Worm (Caenorhabditis elegans) whole organism, young adult: Measurements from ENCODE around the gene klp-12.

Experiments
- B0336.3 ChIP-seq: fragments of 200-800 bp; sonication (Bioruptor generic); IDR thresholded peaks from 2 replicates; pipeline ENCODE4 v1.3.6; 2022; ENCODE audit warnings: missing genetic modification characterization, missing compliant biosample characterization
- C17E4.6 ChIP-seq: fragments of 200-800 bp; sonication (Bioruptor generic); IDR thresholded peaks from 2 replicates; pipeline ENCODE4 v1.3.6; 2022; ENCODE audit warnings: missing genetic modification reagents, missing genetic modification characterization, missing compliant biosample characterization
- F22D6.2 ChIP-seq: sonication (generic microtip); optimal IDR thresholded peaks from 2 replicates; lab custom pipeline; 2016; ENCODE audit warnings: mild to moderate bottlenecking, missing genetic modification characterization, missing compliant biosample characterization
- F23B12.7 ChIP-seq: sonication (generic microtip); optimal IDR thresholded peaks from 2 replicates; lab custom pipeline; 2017; ENCODE audit warnings: missing genetic modification characterization, mild to moderate bottlenecking, missing compliant biosample characterization, antibody characterized with exemption, moderate library complexity; ENCODE audit not compliant: insufficient read depth
- F57C9.4 ChIP-seq: sonication (generic microtip); optimal IDR thresholded peaks from 2 replicates; lab custom pipeline; 2017; ENCODE audit warnings: mild to moderate bottlenecking, missing genetic modification characterization, missing compliant biosample characterization
- T26A5.8 ChIP-seq: sonication (generic microtip); optimal IDR thresholded peaks from 2 replicates; lab custom pipeline; 2016; ENCODE audit warnings: missing genetic modification characterization, missing compliant biosample characterization
- Y53G8AR.9 ChIP-seq: fragments of 200-800 bp; sonication (Bioruptor generic); conservative IDR thresholded peaks from 2 replicates; pipeline ENCODE4 v1.3.6; 2022; ENCODE audit warnings: missing genetic modification reagents, missing genetic modification characterization, missing compliant biosample characterization
- Y95B8A.8 ChIP-seq: fragments of 200-800 bp; sonication (Bioruptor generic); IDR thresholded peaks from 2 replicates; pipeline ENCODE4 v1.3.6; 2022; ENCODE audit warnings: missing genetic modification reagents, missing genetic modification characterization, missing compliant biosample characterization
- aptf-3 ChIP-seq: fragments of 200-800 bp; sonication (Bioruptor generic); IDR thresholded peaks from 2 replicates; pipeline ENCODE4 v1.3.6; 2022; ENCODE audit warnings: missing genetic modification characterization, missing compliant biosample characterization
- atf-7 ChIP-seq: sonication (generic microtip); optimal IDR thresholded peaks from 2 replicates; lab custom pipeline; 2017; ENCODE audit warnings: mild to moderate bottlenecking, missing genetic modification characterization, missing compliant biosample characterization
- bed-2 ChIP-seq: fragments of 200-800 bp; sonication (Bioruptor generic); IDR thresholded peaks from 2 replicates; pipeline ENCODE4 v1.3.6; 2022; ENCODE audit warnings: missing genetic modification reagents, missing genetic modification characterization, missing compliant biosample characterization
- ceh-27 ChIP-seq: fragments of 200-800 bp; sonication (Bioruptor generic); optimal IDR thresholded peaks from 2 replicates; lab custom pipeline; 2018; ENCODE audit warnings: mild to moderate bottlenecking, missing genetic modification characterization, moderate library complexity, missing compliant biosample characterization
- ceh-58 ChIP-seq: fragments of 200-800 bp; sonication (Bioruptor generic); IDR thresholded peaks from 2 replicates; pipeline ENCODE4 v1.3.6; 2022; ENCODE audit warnings: missing genetic modification characterization, missing compliant biosample characterization
- ceh-79 ChIP-seq: sonication (generic microtip); optimal IDR thresholded peaks from 2 replicates; lab custom pipeline; 2017; ENCODE audit warnings: mild to moderate bottlenecking, missing genetic modification characterization, missing compliant biosample characterization
- dpff-1 ChIP-seq: sonication (generic microtip); optimal IDR thresholded peaks from 2 replicates; lab custom pipeline; 2017; ENCODE audit warnings: mild to moderate bottlenecking, missing genetic modification characterization, missing compliant biosample characterization
- egl-18 ChIP-seq: fragments of 200-800 bp; sonication (Bioruptor generic); IDR thresholded peaks from 2 replicates; pipeline ENCODE4 v1.3.6; 2022; ENCODE audit warnings: missing genetic modification reagents, missing genetic modification characterization, missing compliant biosample characterization
- egl-44 ChIP-seq: fragments of 200-800 bp; sonication (Bioruptor generic); IDR thresholded peaks from 2 replicates; pipeline ENCODE4 v1.3.6; 2022; ENCODE audit warnings: missing genetic modification reagents, missing genetic modification characterization, missing compliant biosample characterization
- fkh-3 ChIP-seq: sonication (generic microtip); optimal IDR thresholded peaks from 2 replicates; lab custom pipeline; 2016; ENCODE audit warnings: mild to moderate bottlenecking, missing genetic modification characterization, missing compliant biosample characterization
- gei-17 ChIP-seq: fragments of 200-800 bp; sonication (Bioruptor generic); optimal IDR thresholded peaks from 2 replicates; lab custom pipeline; 2018; ENCODE audit warnings: mild to moderate bottlenecking, missing genetic modification characterization, missing compliant biosample characterization
- him-1 ChIP-seq: sonication (generic microtip); optimal IDR thresholded peaks from 2 replicates; lab custom pipeline; 2016; ENCODE audit warnings: missing genotype, missing genetic modification reagents, missing genetic modification characterization, missing compliant biosample characterization
- lin-26 ChIP-seq: fragments of 200-800 bp; sonication (Bioruptor generic); IDR thresholded peaks from 2 replicates; pipeline ENCODE4 v1.3.6; 2022; ENCODE audit warnings: missing genetic modification reagents, missing genetic modification characterization, missing compliant biosample characterization
- lin-35 ChIP-seq, 3 experiments: fragments of 150-350 bp in 2 of 3; sonication (generic microtip) in 1 of 3; optimal IDR thresholded peaks; 2 replicates each; lab custom pipeline; 2014 to 2018; ENCODE audit warnings: missing biosample characterization in 3 of 3, missing genetic modification characterization in 3 of 3, missing genetic modification reagents in 3 of 3
- lir-1 ChIP-seq: fragments of 200-800 bp; sonication (Bioruptor generic); conservative IDR thresholded peaks from 2 replicates; pipeline ENCODE4 v1.3.6; 2022; ENCODE audit warnings: missing genetic modification reagents, missing genetic modification characterization, missing compliant biosample characterization
- madf-10 ChIP-seq: sonication (generic microtip); optimal IDR thresholded peaks from 2 replicates; lab custom pipeline; 2016; ENCODE audit warnings: mild to moderate bottlenecking, missing genetic modification characterization, missing compliant biosample characterization
- madf-3 ChIP-seq: fragments of 200-800 bp; sonication (Bioruptor generic); IDR thresholded peaks from 2 replicates; pipeline ENCODE4 v1.3.6; 2022; ENCODE audit warnings: missing genetic modification reagents, missing genetic modification characterization, missing compliant biosample characterization
- madf-8 ChIP-seq: fragments of 200-800 bp; sonication (Bioruptor generic); conservative IDR thresholded peaks from 2 replicates; pipeline ENCODE4 v1.3.6; 2022; ENCODE audit warnings: missing genetic modification reagents, missing genetic modification characterization, missing compliant biosample characterization
- mxl-1 ChIP-seq: sonication (generic microtip); optimal IDR thresholded peaks from 2 replicates; lab custom pipeline; 2016; ENCODE audit warnings: missing genetic modification characterization, missing compliant biosample characterization
- nfyb-1 ChIP-seq: fragments of 200-800 bp; sonication (Bioruptor generic); IDR thresholded peaks from 2 replicates; pipeline ENCODE4 v1.3.6; 2022; ENCODE audit warnings: missing genetic modification reagents, missing genetic modification characterization, missing compliant biosample characterization
- nhr-179 ChIP-seq: sonication (generic microtip); optimal IDR thresholded peaks from 2 replicates; lab custom pipeline; 2016; ENCODE audit warnings: mild to moderate bottlenecking, missing genetic modification characterization, missing compliant biosample characterization
- nhr-80 ChIP-seq: sonication (generic microtip); optimal IDR thresholded peaks from 2 replicates; lab custom pipeline; 2016; ENCODE audit warnings: missing genetic modification characterization, missing compliant biosample characterization
- rcor-1 ChIP-seq: fragments of 200-800 bp; sonication (Bioruptor generic); IDR thresholded peaks from 2 replicates; pipeline ENCODE4 v1.3.6; 2022; ENCODE audit warnings: missing genetic modification reagents, missing genetic modification characterization, missing compliant biosample characterization
- rec-8 ChIP-seq, 2 experiments: sonication (generic microtip); optimal IDR thresholded peaks; 2 replicates each; lab custom pipeline; 2016; ENCODE audit warnings: mild to moderate bottlenecking in 2 of 2, missing genetic modification characterization in 2 of 2, missing genetic modification reagents in 2 of 2, missing genotype in 2 of 2, missing biosample characterization in 1 of 2, missing compliant biosample characterization in 1 of 2, moderate library complexity in 1 of 2
- sdz-38 ChIP-seq: sonication (generic microtip); optimal IDR thresholded peaks from 2 replicates; lab custom pipeline; 2016; ENCODE audit warnings: missing genotype, missing genetic modification characterization, missing compliant biosample characterization
- snpc-4 ChIP-seq, 5 experiments: fragments of 150-350 bp in 1 of 5; sonication (generic microtip) in 4 of 5; optimal IDR thresholded peaks; 2 replicates each; lab custom pipeline; 2014 to 2018; ENCODE audit warnings: missing genetic modification characterization in 5 of 5, missing biosample characterization in 3 of 5, antibody characterized with exemption in 2 of 5, mild to moderate bottlenecking in 2 of 5, missing compliant biosample characterization in 2 of 5, missing genotype in 2 of 5, moderate library complexity in 2 of 5, missing genetic modification reagents in 1 of 5
- sptf-2 ChIP-seq: fragments of 200-800 bp; sonication (Bioruptor generic); optimal IDR thresholded peaks from 2 replicates; lab custom pipeline; 2018; ENCODE audit warnings: mild to moderate bottlenecking, missing genetic modification characterization, missing compliant biosample characterization
- tbp1 ChIP-seq: fragments of 200-800 bp; sonication (Bioruptor generic); optimal IDR thresholded peaks from 2 replicates; lab custom pipeline; 2018; ENCODE audit warnings: mild to moderate bottlenecking, missing genetic modification characterization, missing compliant biosample characterization
- unc-130 ChIP-seq: sonication (generic microtip); optimal IDR thresholded peaks from 2 replicates; lab custom pipeline; 2016; ENCODE audit warnings: missing genetic modification reagents, missing genetic modification characterization, missing compliant biosample characterization
- unc-62 ChIP-seq: fragments of 150-350 bp; optimal IDR thresholded peaks from 2 replicates; lab custom pipeline; 2014; ENCODE audit warnings: missing biosample characterization, missing genetic modification reagents, missing genetic modification characterization
- zfh-2 ChIP-seq: fragments of 200-800 bp; sonication (Bioruptor generic); conservative IDR thresholded peaks from 2 replicates; pipeline ENCODE4 v1.3.6; 2022; ENCODE audit warnings: missing genetic modification reagents, missing genetic modification characterization, missing compliant biosample characterization
- ztf-18 ChIP-seq: sonication (generic microtip); optimal IDR thresholded peaks from 2 replicates; lab custom pipeline; 2016; ENCODE audit warnings: missing genotype, mild to moderate bottlenecking, missing genetic modification characterization, missing compliant biosample characterization
- ztf-22 ChIP-seq: fragments of 200-800 bp; sonication (Bioruptor generic); optimal IDR thresholded peaks from 2 replicates; lab custom pipeline; 2018; ENCODE audit warnings: mild to moderate bottlenecking, missing genetic modification characterization, moderate library complexity, missing compliant biosample characterization
- ztf-25 ChIP-seq: fragments of 200-800 bp; sonication (Bioruptor generic); IDR thresholded peaks from 2 replicates; pipeline ENCODE4 v1.3.6; 2022; ENCODE audit warnings: missing genetic modification reagents, missing genetic modification characterization, missing compliant biosample characterization
- ztf-28 ChIP-seq: fragments of 200-800 bp; sonication (Bioruptor generic); IDR thresholded peaks from 2 replicates; pipeline ENCODE4 v1.3.6; 2022; ENCODE audit warnings: missing genetic modification reagents, missing genetic modification characterization, missing compliant biosample characterization

klp-12 gene

ce11 chrIV:11394243-11394642 is 34.6 kb upstream of the klp-12 start, which contains the start of gene tag-89:
Gene tag-89, plus strand, starts transcription at chrIV:11394543.
- no peak for TF ChIP-seq him-1 (tag; lab: Kevin White, UChicago)
- TF ChIP-seq gei-17 (GFP tag; lab: Kevin White, UChicago) = no peak
- no peak for TF ChIP-seq sdz-38 (tag; lab: Kevin White, UChicago)
- TF ChIP-seq T26A5.8 = no peak
- no peak for TF ChIP-seq ceh-27 (GFP tag; lab: Kevin White, UChicago)
- no peak for TF ChIP-seq F23B12.7 (tag; lab: Kevin White, UChicago)

ce11 chrIV:11388684-11389083 is 29.0 kb upstream of the klp-12 start:
- TF ChIP-seq lir-1 (GFP tag; lab: Robert Waterston, UW) = no peak
- no peak for TF ChIP-seq unc-62 (GFP tag; lab: Kevin White, UChicago)
- no peak for TF ChIP-seq nhr-80 (tag; lab: Kevin White, UChicago)
- TF ChIP-seq ceh-79 (tag; lab: Kevin White, UChicago) = no peak

- no peak for TF ChIP-seq madf-8 (GFP tag; lab: Robert Waterston, UW)
- TF ChIP-seq Y53G8AR.9 (GFP tag; lab: Robert Waterston, UW) = no peak
- TF ChIP-seq tbp1 (GFP tag; lab: Kevin White, UChicago) = no peak
- TF ChIP-seq lin-26 (GFP tag; lab: Robert Waterston, UW) = no peak
- no peak for TF ChIP-seq madf-3 (GFP tag; lab: Robert Waterston, UW)
- TF ChIP-seq dpff-1 (tag; lab: Kevin White, UChicago) = no peak
- TF ChIP-seq fkh-3 (tag; lab: Kevin White, UChicago) = no peak
- no peak for TF ChIP-seq bed-2 (GFP tag; lab: Robert Waterston, UW)
These were observed 19.6 kb upstream of the klp-12 start, which contains the start of gene fbxb-76 for ce11 chrIV:11379254-11379653. Gene fbxb-76, minus strand, starts transcription at chrIV:11379354.

- no peak for TF ChIP-seq egl-18 (GFP tag; lab: Robert Waterston, UW)
- TF ChIP-seq atf-7 (tag; lab: Kevin White, UChicago) = peak; percentile 53
- no peak for TF ChIP-seq fkh-3 (tag; lab: Kevin White, UChicago)
- no peak for TF ChIP-seq sptf-2 (GFP tag; lab: Kevin White, UChicago)
- no peak for TF ChIP-seq lin-35 (GFP tag; optimal IDR thresholded peaks at IDR 0.05; lab: Kevin White, UChicago)
- TF ChIP-seq T26A5.8 = peak; percentile 72
- peak in 1 of 2 experiments; percentile 24 for TF ChIP-seq rec-8 (tag; optimal IDR thresholded peaks at IDR 0.05; lab: Kevin White, UChicago)
- peak; percentile 80 for TF ChIP-seq unc-130 (GFP tag; lab: Kevin White, UChicago)
- TF ChIP-seq ztf-22 (GFP tag; lab: Kevin White, UChicago) = no peak
- no peak for TF ChIP-seq ceh-27 (GFP tag; lab: Kevin White, UChicago)
- no peak for TF ChIP-seq nhr-179 (tag; lab: Kevin White, UChicago)
- TF ChIP-seq zfh-2 (GFP tag; lab: Robert Waterston, UW) = no peak
- TF ChIP-seq ztf-18 (tag; lab: Kevin White, UChicago) = peak; percentile 20
- no peak for TF ChIP-seq aptf-3 (GFP tag; lab: Robert Waterston, UW)
- peak; percentile 84 for TF ChIP-seq B0336.3 (GFP tag; lab: Robert Waterston, UW)
- 0 out of 2 replicates have a peak, but pooled peaks have one; percentile 27 for TF ChIP-seq C17E4.6 (GFP tag; lab: Robert Waterston, UW)
- TF ChIP-seq mxl-1 (tag; lab: Kevin White, UChicago) = no peak
- TF ChIP-seq F57C9.4 (tag; lab: Kevin White, UChicago) = no peak
- no peak for TF ChIP-seq ztf-28 (GFP tag; lab: Robert Waterston, UW)
- peak; percentile 63; the same call in 1 of the 2 replicates for TF ChIP-seq ztf-25 (GFP tag; lab: Robert Waterston, UW)
- TF ChIP-seq rcor-1 = peak; percentile 56
- no peak for TF ChIP-seq snpc-4 (GFP tag; optimal IDR thresholded peaks at IDR 0.05; lab: Kevin White, UChicago)
- peak in 2 of 4 experiments; percentile 14 to 24 for TF ChIP-seq snpc-4 (tag; optimal IDR thresholded peaks at IDR 0.05; lab: Kevin White, UChicago)
- 0 out of 2 replicates have a peak, but pooled peaks have one; percentile 55 for TF ChIP-seq egl-44 (GFP tag; lab: Robert Waterston, UW)
- no peak for TF ChIP-seq madf-10 (tag; lab: Kevin White, UChicago)
- no peak for TF ChIP-seq F22D6.2 (tag; lab: Kevin White, UChicago)
- TF ChIP-seq ceh-58 = peak; percentile 75; the same call in 1 of the 2 replicates
- peak; percentile 88 for TF ChIP-seq Y95B8A.8 (GFP tag; lab: Robert Waterston, UW)
- no peak for TF ChIP-seq nfyb-1 (GFP tag; lab: Robert Waterston, UW)
These were observed 17.8 kb upstream of the klp-12 start for ce11 chrIV:11377439-11377838.
